Worm (Caenorhabditis elegans) whole organism, L2 larva: ENCODE results near the gene F56D6.22.

Source experiments
- Y55F3AM.14 ChIP-seq: fragments of 200-800 bp; sonication (Bioruptor generic); optimal IDR thresholded peaks from 2 replicates; lab custom pipeline; 2018; ENCODE audit warnings: mild to moderate bottlenecking, missing genetic modification characterization, missing compliant biosample characterization
- elt-3 ChIP-seq: sonication (generic microtip); optimal IDR thresholded peaks from 2 replicates; lab custom pipeline; 2017; ENCODE audit warnings: missing biosample characterization, missing genetic modification characterization
- fos-1 ChIP-seq: fragments of 150-350 bp; optimal IDR thresholded peaks from 2 replicates; lab custom pipeline; 2014; ENCODE audit warnings: missing biosample characterization, missing genetic modification characterization
- lin-13 ChIP-seq: fragments of 150-350 bp; optimal IDR thresholded peaks from 2 replicates; lab custom pipeline; 2014; ENCODE audit warnings: missing biosample characterization, missing genetic modification reagents, missing genetic modification characterization
- lsy-2 ChIP-seq, 2 experiments: fragments of 150-350 bp in 1 of 2; sonication (generic microtip) in 1 of 2; optimal IDR thresholded peaks; 2 replicates each; lab custom pipeline; 2014 to 2017; ENCODE audit warnings: missing biosample characterization in 2 of 2, missing genetic modification characterization in 2 of 2
- unc-39 ChIP-seq: fragments of 150-350 bp; optimal IDR thresholded peaks from 2 replicates; lab custom pipeline; 2014; ENCODE audit warnings: missing biosample characterization, missing genetic modification characterization
- unc-62 ChIP-seq: fragments of 150-350 bp; optimal IDR thresholded peaks from 2 replicates; lab custom pipeline; 2014; ENCODE audit warnings: missing biosample characterization, missing genetic modification reagents, missing genetic modification characterization

ce11 chrIV:3875260-3875659 lies 32.1 kb downstream of the F56D6.22 start:
- TF ChIP-seq unc-62 (GFP tag; lab: Kevin White, UChicago) (no peak), lin-13 (no peak), Y55F3AM.14 (GFP tag; lab: Kevin White, UChicago) (peak; percentile 41), elt-3 (no peak), fos-1 (tag; lab: Kevin White, UChicago) (peak; percentile 82), lsy-2 (tag; optimal IDR thresholded peaks at IDR 0.05; lab: Kevin White, UChicago) (no peak), unc-39 (no peak)
